Worm (Caenorhabditis elegans): ENCODE data around the gene mdt-15.
A peak's percentile ranks its signal among the peaks of the same experiment; 100 is the strongest.

mdt-15 gene

DNA sequence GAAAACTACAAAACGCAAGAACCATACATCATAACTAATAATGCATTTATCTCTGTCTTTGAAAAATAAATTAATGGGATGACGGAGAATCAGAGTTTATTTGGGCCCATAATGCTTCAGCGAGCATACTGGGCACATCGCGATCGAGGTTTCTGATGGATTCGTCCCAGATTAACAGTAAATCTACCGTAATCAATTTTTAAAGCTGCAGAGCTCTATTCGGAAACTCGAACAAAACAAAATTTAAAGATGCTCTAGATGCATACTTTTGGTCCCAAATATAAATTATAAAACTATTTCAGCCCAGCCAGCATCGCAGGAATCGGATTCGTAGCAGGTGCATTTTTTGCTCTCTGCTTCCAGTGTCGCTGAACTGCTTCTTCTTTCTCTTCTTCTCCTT lies 5.5 kb downstream of the mdt-15 start:
- 0 out of 2 replicates have a peak, but pooled peaks have one; percentile 44 for TF ChIP-seq egl-43 (GFP tag; IDR thresholded peaks at IDR 0.05)
- no peak for TF ChIP-seq pha-4 (GFP tag; IDR thresholded peaks at IDR 0.05)
- no peak for TF ChIP-seq pha-4 (tag; optimal IDR thresholded peaks at IDR 0.05)
- TF ChIP-seq lir-3 (tag; optimal IDR thresholded peaks at IDR 0.05), result no peak
- 0 out of 2 replicates have a peak, but pooled peaks have one; percentile 11 for TF ChIP-seq tra-1 (GFP tag; IDR thresholded peaks at IDR 0.05)
- 0 out of 2 replicates have a peak, but pooled peaks have one; percentile 30 for TF ChIP-seq hmg-1.1 (GFP tag; IDR thresholded peaks at IDR 0.05)
- TF ChIP-seq php-3 (GFP tag; IDR thresholded peaks at IDR 0.05), result no peak
- TF ChIP-seq mep-1 (tag; optimal IDR thresholded peaks at IDR 0.05), result no peak
- 0 out of 2 replicates have a peak, but pooled peaks have one; percentile 6 for TF ChIP-seq lin-38 (GFP tag; IDR thresholded peaks at IDR 0.05)
- TF ChIP-seq vab-7 (GFP tag; IDR thresholded peaks at IDR 0.05), result no peak
- TF ChIP-seq madf-5 (GFP tag; IDR thresholded peaks at IDR 0.05), result 0 out of 4 replicates have a peak, but pooled peaks of 1 of the 2 experiments have one; percentile 56
- peak; percentile 56; the same call in 1 of the 2 replicates for TF ChIP-seq lim-7 (GFP tag; IDR thresholded peaks at IDR 0.05)
- TF ChIP-seq duxl-1 (tag; optimal IDR thresholded peaks at IDR 0.05; ENCODE audit: poor library complexity), result no peak
- TF ChIP-seq T26A8.4 (GFP tag; IDR thresholded peaks at IDR 0.05), result peak; percentile 31; the same call in 1 of the 2 replicates
- peak; percentile 5 for TF ChIP-seq hlh-11 (tag; optimal IDR thresholded peaks at IDR 0.05)
- no peak for TF ChIP-seq lin-15B (tag; optimal IDR thresholded peaks at IDR 0.05)
- 0 out of 2 replicates have a peak, but pooled peaks have one; percentile 19 for TF ChIP-seq mdt-29 (GFP tag; IDR thresholded peaks at IDR 0.05)
- TF ChIP-seq nhr-111 (GFP tag; optimal IDR thresholded peaks at IDR 0.05), result no peak
- TF ChIP-seq Y48G9A.11 (GFP tag; IDR thresholded peaks at IDR 0.05), result 0 out of 2 replicates have a peak, but pooled peaks have one; percentile 31

DNA sequence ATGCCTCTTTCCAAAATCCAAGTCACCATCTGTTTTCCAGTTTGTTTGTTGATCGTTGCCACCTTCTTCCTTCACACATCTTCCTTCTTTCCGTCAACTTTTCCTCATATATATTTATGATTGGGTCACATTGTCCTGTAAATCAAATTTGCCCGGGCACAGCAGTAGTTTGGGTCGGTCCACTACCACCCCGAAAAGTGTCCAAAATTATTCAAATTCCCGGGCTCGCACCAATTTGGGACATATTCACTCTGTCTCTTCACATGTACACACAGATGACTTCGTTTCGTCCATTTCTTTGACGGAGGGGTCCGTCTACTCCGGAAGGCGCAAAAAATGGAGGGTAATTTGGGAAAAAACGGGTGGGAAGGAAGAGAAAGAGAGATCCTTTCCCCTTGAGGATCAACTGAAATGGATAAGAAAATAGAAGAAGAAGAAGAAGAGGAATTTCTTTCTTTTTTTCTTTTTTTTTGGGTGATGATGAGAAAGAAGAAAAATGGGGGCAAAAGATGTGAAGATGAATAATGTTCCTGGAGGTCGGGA lies 6.6 kb downstream of the mdt-15 start:
- TF ChIP-seq lsy-2 (tag; optimal IDR thresholded peaks at IDR 0.05), result peak in 1 of 2 experiments; percentile 24
- no peak for TF ChIP-seq gei-8 (GFP tag; optimal IDR thresholded peaks at IDR 0.05)
- TF ChIP-seq mes-2 (tag; optimal IDR thresholded peaks at IDR 0.05; ENCODE audit: poor library complexity, severe bottlenecking), result peak; percentile 30
- no peak for TF ChIP-seq skn-1 (tag; optimal IDR thresholded peaks at IDR 0.05)
- TF ChIP-seq mxl-2 (GFP tag; conservative IDR thresholded peaks at IDR 0.05), result no peak
- TF ChIP-seq snpc-4 (tag; optimal IDR thresholded peaks at IDR 0.05), result no peak
- peak; percentile 72 for TF ChIP-seq ctbp-1 (GFP tag; IDR thresholded peaks at IDR 0.05)
- TF ChIP-seq unc-62 (GFP tag; optimal IDR thresholded peaks at IDR 0.05 in 1 of 2), result peak in 1 of 2 experiments; percentile 94
- no peak for TF ChIP-seq unc-62 (tag; optimal IDR thresholded peaks at IDR 0.05)
- peak; percentile 64 for TF ChIP-seq ces-1 (GFP tag; optimal IDR thresholded peaks at IDR 0.05)

DNA sequence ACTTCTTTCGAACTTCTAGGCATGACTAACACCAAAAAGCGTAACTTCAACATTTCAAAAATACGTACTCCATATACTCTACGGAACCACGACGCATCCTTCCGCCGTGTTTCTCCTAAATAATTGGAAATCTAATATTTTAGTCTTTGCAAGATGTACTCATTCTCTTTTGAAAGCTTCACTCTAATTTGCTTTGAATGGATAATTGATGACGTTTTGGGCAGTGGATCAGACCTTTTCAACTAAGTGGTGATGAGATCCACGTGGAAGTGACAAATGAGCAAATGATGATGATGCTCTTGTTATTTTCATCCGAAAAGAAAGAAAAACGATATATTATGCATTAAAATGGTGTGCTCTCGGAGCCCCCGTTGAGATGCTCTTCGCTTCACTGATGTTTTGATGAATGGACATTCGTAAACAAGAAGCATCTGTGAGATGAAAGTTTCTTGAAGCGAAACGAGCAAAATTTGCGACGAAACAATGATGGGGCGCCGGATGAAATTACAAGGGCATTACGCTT lies 9.0 kb downstream of the mdt-15 start:
- TF ChIP-seq unc-62 (GFP tag; optimal IDR thresholded peaks at IDR 0.05 in 1 of 2) (peak in 1 of 2 experiments; percentile 70), unc-62 (tag; optimal IDR thresholded peaks at IDR 0.05) (no peak), F49E8.2 (tag; optimal IDR thresholded peaks at IDR 0.05; ENCODE audit: borderline replicate concordance) (no peak)

DNA sequence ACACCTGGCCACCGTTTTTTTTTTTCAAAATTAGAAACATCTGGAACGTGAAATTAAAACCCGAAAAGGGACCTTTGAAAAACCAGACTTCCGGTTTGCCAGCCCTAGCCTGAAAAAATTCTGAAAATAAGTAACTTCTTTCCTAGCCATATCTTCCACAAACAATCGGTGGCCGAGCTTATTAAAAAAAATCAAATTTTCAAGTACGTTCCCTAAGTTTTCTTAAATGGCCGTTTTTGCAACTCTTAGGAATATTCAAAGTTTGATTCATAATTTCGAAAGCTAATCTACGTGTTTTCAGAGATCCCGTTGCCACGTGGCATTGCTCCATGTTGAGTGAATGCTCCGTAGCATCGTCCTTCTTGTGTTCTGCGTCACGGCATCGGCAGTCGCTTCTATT lies 9.9 kb downstream of the mdt-15 start, which contains the start of gene R12B2.8:
Gene R12B2.8, plus strand, starts transcription at position 301 of the 400 bp plus-strand sequence.
- TF ChIP-seq nhr-6 (tag; optimal IDR thresholded peaks at IDR 0.05) (no peak), dmd-6 (GFP tag; IDR thresholded peaks at IDR 0.05) (no peak), lin-1 (GFP tag; IDR thresholded peaks at IDR 0.05) (no peak), rbr-2 (tag; optimal IDR thresholded peaks at IDR 0.05) (no peak), T26A8.4 (GFP tag; IDR thresholded peaks at IDR 0.05) (no peak), pqm-1 (tag; optimal IDR thresholded peaks at IDR 0.05) (no peak), mep-1 (tag; optimal IDR thresholded peaks at IDR 0.05) (no peak), daf-19 (GFP tag; conservative IDR thresholded peaks at IDR 0.05) (no peak), ama-1 (optimal IDR thresholded peaks at IDR 0.05) (no peak), nhr-41 (GFP tag; IDR thresholded peaks at IDR 0.05) (no peak), dmd-9 (GFP tag; IDR thresholded peaks at IDR 0.05) (no peak), nhr-28 (tag; optimal IDR thresholded peaks at IDR 0.05) (no peak), set-16 (GFP tag; IDR thresholded peaks at IDR 0.05) (no peak), zag-1 (tag; optimal IDR thresholded peaks at IDR 0.05) (no peak), ztf-11 (tag; optimal IDR thresholded peaks at IDR 0.05) (no peak), php-3 (GFP tag; IDR thresholded peaks at IDR 0.05) (no peak), unc-62 (GFP tag; optimal IDR thresholded peaks at IDR 0.05 in 1 of 2) (no peak), unc-62 (tag; optimal IDR thresholded peaks at IDR 0.05) (no peak), nhr-10 (tag; optimal IDR thresholded peaks at IDR 0.05) (no peak), lin-13 (GFP tag; optimal IDR thresholded peaks at IDR 0.05) (no peak)

Measured in whole organism, L4 larva.